4 worm cellular contexts compared by ENCODE assay signal in the genomic region with DNA sequence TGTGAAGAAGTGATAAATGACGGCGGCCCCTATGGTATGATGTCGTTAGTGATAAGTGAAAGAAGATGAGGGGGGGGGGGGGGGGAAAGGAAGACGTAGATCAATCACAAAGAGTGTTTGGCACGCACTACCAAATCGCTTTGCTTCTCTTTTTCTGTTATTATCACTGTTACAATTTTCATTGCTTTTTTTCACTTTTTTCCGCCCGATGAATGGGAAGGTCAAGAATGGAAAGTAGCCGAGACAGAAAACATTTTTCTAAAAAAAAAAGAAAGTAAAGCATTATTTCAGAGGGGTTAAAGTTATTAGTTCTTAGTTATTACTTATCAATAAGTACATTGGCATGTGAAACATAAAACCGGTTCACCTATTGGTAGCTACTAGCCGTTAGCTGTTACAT.
A peak's percentile ranks its signal among the peaks of the same experiment; 100 is the strongest.
TF ChIP-seq lines count a peak whose summit lies in the region.

No protein-coding gene starts in this region.

TF ChIP-seq in whole organism, L1 larva, 84 proteins besides CTCF, POLR2A, EP300 and RAD21:
- no peak for TF ChIP-seq nhr-12 (tag; optimal IDR thresholded peaks at IDR 0.05; lab: Kevin White, UChicago)
- peak in 1 of 6 experiments; percentile 19 for TF ChIP-seq elt-3 (tag; optimal IDR thresholded peaks at IDR 0.05; lab: Kevin White, UChicago)
- no peak for TF ChIP-seq ztf-11 (tag; optimal IDR thresholded peaks at IDR 0.05; lab: Kevin White, UChicago)
- TF ChIP-seq nhr-85 (tag; lab: Kevin White, UChicago), result peak; percentile 53
- TF ChIP-seq ceh-82 (tag; optimal IDR thresholded peaks at IDR 0.05; lab: Kevin White, UChicago), result no peak
- TF ChIP-seq ceh-90 (tag; optimal IDR thresholded peaks at IDR 0.05; lab: Kevin White, UChicago), result no peak
- no peak for TF ChIP-seq lin-35 (GFP tag; optimal IDR thresholded peaks at IDR 0.05; lab: Kevin White, UChicago)
- TF ChIP-seq lin-14 (GFP tag; optimal IDR thresholded peaks at IDR 0.05; lab: Kevin White, UChicago), result peak; percentile 20
- peak; percentile 95 for TF ChIP-seq blmp-1 (tag; optimal IDR thresholded peaks at IDR 0.05; lab: Kevin White, UChicago)

TF ChIP-seq in whole organism, L2 larva, 48 proteins besides CTCF, POLR2A, EP300 and RAD21:
- TF ChIP-seq blmp-1 (tag; optimal IDR thresholded peaks at IDR 0.05; lab: Kevin White, UChicago; ENCODE audit: insufficient read depth) (peak; percentile 97), egl-27 (tag; optimal IDR thresholded peaks at IDR 0.05; lab: Kevin White, UChicago) (no peak), nhr-237 (tag; optimal IDR thresholded peaks at IDR 0.05; lab: Kevin White, UChicago) (no peak), crh-2 (tag; optimal IDR thresholded peaks at IDR 0.05; lab: Kevin White, UChicago) (no peak)
TF ChIP-seq in whole organism, L2 larva: peak in this region for 1.

TF ChIP-seq in whole organism, L3 larva, 47 proteins besides CTCF, POLR2A, EP300 and RAD21:
- TF ChIP-seq nhr-23 (tag; optimal IDR thresholded peaks at IDR 0.05; lab: Kevin White, UChicago) (peak; percentile 45), lsy-12 (tag; optimal IDR thresholded peaks at IDR 0.05; lab: Kevin White, UChicago) (no peak)

TF ChIP-seq in whole organism, L4 larva, 104 proteins besides CTCF, POLR2A, EP300 and RAD21:
- TF ChIP-seq nhr-28 (tag; optimal IDR thresholded peaks at IDR 0.05; lab: Kevin White, UChicago), result peak; percentile 9
- TF ChIP-seq F37D6.2 (tag; optimal IDR thresholded peaks at IDR 0.05; lab: Kevin White, UChicago), result no peak
- no peak for TF ChIP-seq pha-4 (GFP tag; IDR thresholded peaks at IDR 0.05; lab: Robert Waterston, UW)
- TF ChIP-seq pha-4 (tag; optimal IDR thresholded peaks at IDR 0.05; lab: Kevin White, UChicago), result no peak
- TF ChIP-seq egl-27 (tag; optimal IDR thresholded peaks at IDR 0.05; lab: Kevin White, UChicago), result no peak
- TF ChIP-seq hlh-11 (tag; optimal IDR thresholded peaks at IDR 0.05; lab: Kevin White, UChicago), result peak; percentile 35
- TF ChIP-seq mxl-3 (GFP tag; optimal IDR thresholded peaks at IDR 0.05; lab: Kevin White, UChicago), result peak; percentile 42
